Worm (Caenorhabditis elegans): ENCODE measurements around the gene C30G12.4.

Gene C30G12.4

ce11 chrII:7251978-7252377 is 10.0 kb upstream of the C30G12.4 start, which contains the start of the genes prx-13 and ada-2:
prx-13 (minus strand) TSS chrII:7252015.
ada-2 (plus strand) TSS chrII:7252259.
- TF ChIP-seq elt-2 (tag; optimal IDR thresholded peaks at IDR 0.05) = peak; percentile 73
- TF ChIP-seq ceh-6 (GFP tag; optimal IDR thresholded peaks at IDR 0.05) = no peak

- TF ChIP-seq ceh-19 (GFP tag; optimal IDR thresholded peaks at IDR 0.05) (no peak), ceh-48 (tag; optimal IDR thresholded peaks at IDR 0.05) (peak; percentile 30), F13H6.1 (tag; optimal IDR thresholded peaks at IDR 0.05) (no peak)
These were observed 8.9 kb upstream of the C30G12.4 start, which contains the start of gene lsm-4 for ce11 chrII:7253073-7253472. lsm-4 (minus strand) TSS chrII:7253163.

ce11 chrII:7255614-7256162 is 6.3 kb upstream of the C30G12.4 start, which contains the start of gene F32A5.8:
F32A5.8 (plus strand) TSS chrII:7256112.
- peak; percentile 3 for TF ChIP-seq odd-2 (tag; optimal IDR thresholded peaks at IDR 0.05)
- no peak for TF ChIP-seq nhr-11 (tag; optimal IDR thresholded peaks at IDR 0.05)
- TF ChIP-seq dve-1 (tag; optimal IDR thresholded peaks at IDR 0.05) = peak; percentile 50
- no peak for TF ChIP-seq pax-1 (tag; optimal IDR thresholded peaks at IDR 0.05)

DNA sequence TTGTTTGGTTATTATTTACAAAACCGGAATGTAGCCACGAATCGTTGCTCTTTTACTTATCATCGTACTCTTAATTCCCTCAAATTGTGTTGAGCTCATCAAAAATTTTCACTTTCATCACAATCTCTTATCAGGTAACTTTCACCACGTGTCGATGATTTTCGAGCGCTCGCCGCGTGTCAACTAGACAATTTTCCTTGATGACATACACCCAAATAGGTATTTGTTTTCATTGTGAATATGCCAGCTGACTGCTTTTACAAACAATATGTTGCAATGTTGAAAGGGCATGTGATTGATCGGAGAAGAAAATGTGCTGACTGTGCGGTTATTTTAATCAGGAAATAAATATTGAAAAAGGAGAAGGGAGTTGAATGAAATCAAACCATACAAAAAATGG is 2.7 kb downstream of the C30G12.4 start:
- no peak for TF ChIP-seq elt-4 (tag; optimal IDR thresholded peaks at IDR 0.05)
- TF ChIP-seq F13H6.1 (tag; optimal IDR thresholded peaks at IDR 0.05) = no peak
- no peak for TF ChIP-seq pqm-1 (tag; optimal IDR thresholded peaks at IDR 0.05)
- TF ChIP-seq sdc-2 (tag; optimal IDR thresholded peaks at IDR 0.05) = no peak
- no peak for TF ChIP-seq lin-11 (tag; optimal IDR thresholded peaks at IDR 0.05)
- TF ChIP-seq ttx-3 (tag; optimal IDR thresholded peaks at IDR 0.05) = no peak
- TF ChIP-seq lim-6 (tag; optimal IDR thresholded peaks at IDR 0.05) = no peak
- no peak for TF ChIP-seq nhr-11 (tag; optimal IDR thresholded peaks at IDR 0.05)
- TF ChIP-seq gmeb-2 (tag; optimal IDR thresholded peaks at IDR 0.05) = no peak
- TF ChIP-seq mec-3 (tag; optimal IDR thresholded peaks at IDR 0.05; ENCODE audit: borderline replicate concordance) = no peak
- no peak for TF ChIP-seq hlh-6 (tag; optimal IDR thresholded peaks at IDR 0.05)
- no peak for TF ChIP-seq ztf-16 (tag; optimal IDR thresholded peaks at IDR 0.05)
- no peak for TF ChIP-seq fax-1 (tag; optimal IDR thresholded peaks at IDR 0.05)
- no peak for TF ChIP-seq nfya-1 (tag; optimal IDR thresholded peaks at IDR 0.05)
- no peak for TF ChIP-seq pha-4 (tag; optimal IDR thresholded peaks at IDR 0.05)
- TF ChIP-seq ref-2 (tag; optimal IDR thresholded peaks at IDR 0.05) = no peak
- no peak for TF ChIP-seq unc-42 (tag; optimal IDR thresholded peaks at IDR 0.05)
- no peak for TF ChIP-seq ceh-18 (tag; optimal IDR thresholded peaks at IDR 0.05)

- TF ChIP-seq ceh-19 (GFP tag; optimal IDR thresholded peaks at IDR 0.05) (no peak), che-1 (tag; optimal IDR thresholded peaks at IDR 0.05) (no peak), hlh-8 (tag; optimal IDR thresholded peaks at IDR 0.05) (no peak), ztf-16 (tag; optimal IDR thresholded peaks at IDR 0.05) (no peak), gmeb-2 (tag; optimal IDR thresholded peaks at IDR 0.05) (no peak), ref-2 (tag; optimal IDR thresholded peaks at IDR 0.05) (no peak)
These were observed 7.8 kb downstream of the C30G12.4 start for ce11 chrII:7269783-7270182.

ce11 chrII:7272513-7272912 is 10.6 kb downstream of the C30G12.4 start:
- TF ChIP-seq sox-4 (tag; optimal IDR thresholded peaks at IDR 0.05) = no peak
- TF ChIP-seq zip-5 (tag; optimal IDR thresholded peaks at IDR 0.05) = no peak
- TF ChIP-seq che-1 (tag; optimal IDR thresholded peaks at IDR 0.05) = no peak
- no peak for TF ChIP-seq ceh-22 (tag; optimal IDR thresholded peaks at IDR 0.05)
- no peak for TF ChIP-seq hlh-15 (tag; optimal IDR thresholded peaks at IDR 0.05)
- TF ChIP-seq sdc-2 (tag; optimal IDR thresholded peaks at IDR 0.05) = no peak
- no peak for TF ChIP-seq dve-1 (tag; optimal IDR thresholded peaks at IDR 0.05)
- TF ChIP-seq hlh-6 (tag; optimal IDR thresholded peaks at IDR 0.05) = no peak
- no peak for TF ChIP-seq ztf-16 (tag; optimal IDR thresholded peaks at IDR 0.05)
- TF ChIP-seq fkh-10 (GFP tag; optimal IDR thresholded peaks at IDR 0.05) = no peak
- TF ChIP-seq tbx-2 (tag; optimal IDR thresholded peaks at IDR 0.05) = no peak
- no peak for TF ChIP-seq pax-1 (tag; optimal IDR thresholded peaks at IDR 0.05)
- TF ChIP-seq ceh-34 (tag; optimal IDR thresholded peaks at IDR 0.05) = no peak
- no peak for TF ChIP-seq C38D4.7 (GFP tag; optimal IDR thresholded peaks at IDR 0.05)
- no peak for TF ChIP-seq unc-86 (tag; optimal IDR thresholded peaks at IDR 0.05)
